Fruit fly (Drosophila melanogaster) whole organism, embryonic: Measurements from ENCODE around the gene CG15922.

ENCODE experiments used
- B-H1 ChIP-seq: fragments of 200-800 bp; sonication (Bioruptor generic); IDR thresholded peaks from 3 replicates; pipeline ENCODE4 v1.3.6; 2022; ENCODE audit warnings: missing biosample characterization, missing genetic modification characterization
- CG10959 ChIP-seq: fragments of 200-800 bp; sonication (Bioruptor generic); IDR thresholded peaks from 2 replicates; pipeline ENCODE4 v1.3.6; 2022; ENCODE audit warnings: missing biosample characterization, missing genetic modification characterization
- CG11398 ChIP-seq: fragments of 200-800 bp; sonication (Bioruptor generic); optimal IDR thresholded peaks from 2 replicates; lab custom pipeline; 2016; ENCODE audit warnings: missing biosample characterization, missing genetic modification characterization
- CG11456 ChIP-seq: fragments of 200-800 bp; sonication (Bioruptor generic); IDR thresholded peaks from 3 replicates; pipeline ENCODE4 v1.3.6; 2022; ENCODE audit warnings: missing biosample characterization, missing genetic modification characterization
- CG12155 ChIP-seq: fragments of 200-800 bp; sonication (Bioruptor generic); optimal IDR thresholded peaks from 3 replicates; lab custom pipeline; 2016; ENCODE audit warnings: missing biosample characterization, missing genetic modification characterization
- CG12744 ChIP-seq: fragments of 200-800 bp; sonication (Bioruptor generic); optimal IDR thresholded peaks from 2 replicates; lab custom pipeline; 2016; ENCODE audit warnings: missing biosample characterization, missing genetic modification characterization
- CG12769 ChIP-seq: fragments of 200-800 bp; sonication (Bioruptor generic); optimal IDR thresholded peaks from 2 replicates; lab custom pipeline; 2019; ENCODE audit warnings: missing biosample characterization, mild to moderate bottlenecking, missing genetic modification characterization, moderate library complexity
- CG14014 ChIP-seq: fragments of 200-800 bp; sonication (Bioruptor generic); IDR thresholded peaks from 2 replicates; pipeline ENCODE4 v1.3.6; 2022; ENCODE audit warnings: missing biosample characterization, missing genetic modification characterization
- CG1529 ChIP-seq: fragments of 200-800 bp; sonication (Bioruptor generic); optimal IDR thresholded peaks from 3 replicates; lab custom pipeline; 2018; ENCODE audit warnings: missing biosample characterization, missing genetic modification characterization
- CG16815 ChIP-seq: fragments of 200-800 bp; sonication (Bioruptor generic); optimal IDR thresholded peaks from 3 replicates; lab custom pipeline; 2017; ENCODE audit warnings: missing biosample characterization, mild to moderate bottlenecking, missing genetic modification characterization
- CG17359 ChIP-seq: fragments of 200-800 bp; sonication (Bioruptor generic); optimal IDR thresholded peaks from 3 replicates; lab custom pipeline; 2018; ENCODE audit warnings: missing biosample characterization, mild to moderate bottlenecking, missing genetic modification characterization, moderate library complexity
- CG17912 ChIP-seq: fragments of 200-800 bp; sonication (Bioruptor generic); optimal IDR thresholded peaks from 2 replicates; lab custom pipeline; 2018; ENCODE audit warnings: missing biosample characterization, mild to moderate bottlenecking, missing genetic modification characterization
- CG2116 ChIP-seq: fragments of 200-800 bp; sonication (Bioruptor generic); optimal IDR thresholded peaks from 3 replicates; lab custom pipeline; 2018; ENCODE audit warnings: missing biosample characterization, mild to moderate bottlenecking, missing genetic modification characterization
- CG2712 ChIP-seq: fragments of 200-800 bp; optimal IDR thresholded peaks from 3 replicates; lab custom pipeline; 2019; ENCODE audit warnings: missing biosample characterization, mild to moderate bottlenecking, missing genetic modification characterization, moderate library complexity
- CG3995 ChIP-seq: fragments of 200-800 bp; sonication (Bioruptor generic); optimal IDR thresholded peaks from 3 replicates; lab custom pipeline; 2016; ENCODE audit warnings: missing biosample characterization, missing genetic modification characterization
- CG5180 ChIP-seq: fragments of 200-800 bp; sonication (Bioruptor generic); optimal IDR thresholded peaks from 3 replicates; lab custom pipeline; 2017; ENCODE audit warnings: missing biosample characterization, missing genetic modification characterization, mild to moderate bottlenecking, moderate library complexity, missing genetic modification reagents
- CG6765 ChIP-seq: fragments of 200-800 bp; sonication (Bioruptor generic); optimal IDR thresholded peaks from 3 replicates; lab custom pipeline; 2017; ENCODE audit warnings: missing biosample characterization, mild to moderate bottlenecking, missing genetic modification characterization
- CG7928 ChIP-seq: fragments of 200-800 bp; sonication (Bioruptor generic); optimal IDR thresholded peaks from 2 replicates; lab custom pipeline; 2017; ENCODE audit warnings: missing biosample characterization, mild to moderate bottlenecking, missing genetic modification characterization
- CG9797 ChIP-seq: fragments of 200-800 bp; sonication (Bioruptor generic); optimal IDR thresholded peaks from 3 replicates; lab custom pipeline; 2018; ENCODE audit warnings: missing biosample characterization, mild to moderate bottlenecking, missing genetic modification characterization
- CTCF ChIP-seq: fragments of 200-800 bp; sonication (Bioruptor generic); optimal IDR thresholded peaks from 2 replicates; lab custom pipeline; 2017; ENCODE audit warnings: missing biosample characterization, mild to moderate bottlenecking, missing genetic modification characterization, moderate library complexity
- Camta ChIP-seq: fragments of 200-800 bp; sonication (Bioruptor generic); optimal IDR thresholded peaks from 2 replicates; lab custom pipeline; 2016; ENCODE audit warnings: missing biosample characterization, missing genetic modification characterization
- CrebB ChIP-seq: fragments of 200-800 bp; sonication (Bioruptor generic); optimal IDR thresholded peaks from 3 replicates; lab custom pipeline; 2018; ENCODE audit warnings: missing biosample characterization, mild to moderate bottlenecking, missing genetic modification characterization
- Ets65A ChIP-seq: fragments of 200-800 bp; sonication (Bioruptor generic); peaks from one replicate; lab custom pipeline; 2016; ENCODE audit warnings: missing biosample characterization, missing genetic modification characterization
- Hand ChIP-seq: fragments of 200-800 bp; sonication (Bioruptor generic); optimal IDR thresholded peaks from 2 replicates; lab custom pipeline; 2017; ENCODE audit warnings: mild to moderate bottlenecking, missing biosample characterization, missing genetic modification reagents, missing genetic modification characterization
- Hmx ChIP-seq: fragments of 200-800 bp; sonication (Bioruptor generic); optimal IDR thresholded peaks from 2 replicates; lab custom pipeline; 2016; ENCODE audit warnings: missing biosample characterization, missing genetic modification characterization
- Myb ChIP-seq: fragments of 200-800 bp; sonication (Bioruptor generic); optimal IDR thresholded peaks from 2 replicates; lab custom pipeline; 2016; ENCODE audit warnings: missing biosample characterization, missing genetic modification characterization
- NC2β ChIP-seq: fragments of 200-800 bp; sonication (Bioruptor generic); optimal IDR thresholded peaks from 2 replicates; lab custom pipeline; 2016; ENCODE audit warnings: missing biosample characterization, missing genetic modification characterization
- Ptx1 ChIP-seq: fragments of 200-800 bp; sonication (Bioruptor generic); IDR thresholded peaks from 2 replicates; pipeline ENCODE4 v1.3.6; 2022; ENCODE audit warnings: missing biosample characterization, missing genetic modification characterization
- Ssrp ChIP-seq: fragments of 200-800 bp; sonication (Bioruptor generic); optimal IDR thresholded peaks from 2 replicates; lab custom pipeline; 2018; ENCODE audit warnings: missing biosample characterization, mild to moderate bottlenecking, missing genetic modification characterization, moderate library complexity
- TFAM ChIP-seq: fragments of 200-800 bp; sonication (Bioruptor generic); optimal IDR thresholded peaks from 2 replicates; lab custom pipeline; 2017; ENCODE audit warnings: missing biosample characterization, missing genetic modification characterization, inconsistent platforms
- az2 ChIP-seq: fragments of 200-800 bp; sonication (Bioruptor generic); optimal IDR thresholded peaks from 3 replicates; lab custom pipeline; 2016; ENCODE audit warnings: missing biosample characterization, missing genetic modification characterization
- bab2 ChIP-seq: fragments of 200-800 bp; sonication (Bioruptor generic); optimal IDR thresholded peaks from 2 replicates; lab custom pipeline; 2016; ENCODE audit warnings: missing biosample characterization, missing genetic modification characterization
- da ChIP-seq: fragments of 200-800 bp; sonication (Bioruptor generic); optimal IDR thresholded peaks from 2 replicates; lab custom pipeline; 2016; ENCODE audit warnings: missing biosample characterization, missing genetic modification characterization
- danr ChIP-seq: fragments of 200-800 bp; sonication (Bioruptor generic); IDR thresholded peaks from 2 replicates; pipeline ENCODE4 v1.3.6; 2022; ENCODE audit warnings: missing biosample characterization, missing genetic modification characterization
- ems ChIP-seq: fragments of 200-800 bp; sonication (Bioruptor generic); optimal IDR thresholded peaks from 3 replicates; lab custom pipeline; 2016; ENCODE audit warnings: missing biosample characterization, missing genetic modification characterization
- eyg ChIP-seq: fragments of 200-800 bp; sonication (Bioruptor generic); optimal IDR thresholded peaks from 3 replicates; lab custom pipeline; 2016; ENCODE audit warnings: missing biosample characterization, missing genetic modification characterization
- grau ChIP-seq: fragments of 200-800 bp; optimal IDR thresholded peaks from 3 replicates; lab custom pipeline; 2019; ENCODE audit warnings: missing biosample characterization, mild to moderate bottlenecking, missing genetic modification characterization, moderate library complexity
- grn ChIP-seq: fragments of 200-800 bp; sonication (Bioruptor generic); optimal IDR thresholded peaks from 3 replicates; lab custom pipeline; 2017; ENCODE audit warnings: missing biosample characterization, missing genetic modification characterization
- kni ChIP-seq: fragments of 200-800 bp; sonication (Bioruptor generic); optimal IDR thresholded peaks from 3 replicates; lab custom pipeline; 2017; ENCODE audit warnings: mild to moderate bottlenecking, missing biosample characterization, missing genetic modification reagents, missing genetic modification characterization
- nerfin-1 ChIP-seq: fragments of 200-800 bp; sonication (Bioruptor generic); optimal IDR thresholded peaks from 3 replicates; lab custom pipeline; 2019; ENCODE audit warnings: missing biosample characterization, mild to moderate bottlenecking, missing genetic modification characterization, moderate library complexity
- pan ChIP-seq, 4 experiments: fragments of >200 bp in 3 of 4; fragments of 200-800 bp in 1 of 4; sonication (Bioruptor generic) in 1 of 4; optimal IDR thresholded peaks in 3 of 4; IDR thresholded peaks in 1 of 4; 2 replicates each; pipeline versions ENCODE4 v1.3.6 to Lab custom; 2017 to 2022; ENCODE audit warnings: missing biosample characterization in 2 of 4, missing genetic modification characterization in 2 of 4, mixed read lengths in 1 of 4
- pros ChIP-seq: fragments of 200-800 bp; sonication (Bioruptor generic); optimal IDR thresholded peaks from 3 replicates; lab custom pipeline; 2019; ENCODE audit warnings: missing biosample characterization, mild to moderate bottlenecking, missing genetic modification characterization, moderate library complexity
- pzg ChIP-seq: fragments of 200-800 bp; sonication (Bioruptor generic); optimal IDR thresholded peaks from 3 replicates; lab custom pipeline; 2018; ENCODE audit warnings: missing biosample characterization, mild to moderate bottlenecking, missing genetic modification characterization, moderate library complexity
- row ChIP-seq: fragments of 200-800 bp; sonication (Bioruptor generic); IDR thresholded peaks from 3 replicates; pipeline ENCODE4 v1.3.6; 2022; ENCODE audit warnings: missing biosample characterization, missing genetic modification characterization
- run ChIP-seq: fragments of 200-800 bp; sonication (Bioruptor generic); optimal IDR thresholded peaks from 3 replicates; lab custom pipeline; 2018; ENCODE audit warnings: missing biosample characterization, mild to moderate bottlenecking, missing genetic modification characterization
- sim ChIP-seq: fragments of 200-800 bp; sonication (Bioruptor generic); IDR thresholded peaks from 2 replicates; pipeline ENCODE4 v1.3.6; 2022; ENCODE audit warnings: missing biosample characterization, missing genetic modification characterization
- slou ChIP-seq: fragments of 200-800 bp; sonication (Bioruptor generic); optimal IDR thresholded peaks from 3 replicates; lab custom pipeline; 2016; ENCODE audit warnings: missing biosample characterization, missing genetic modification characterization
- wdn ChIP-seq: fragments of 200-800 bp; sonication (Bioruptor generic); IDR thresholded peaks from 2 replicates; pipeline ENCODE4 v1.3.6; 2022; ENCODE audit warnings: missing biosample characterization, missing genetic modification characterization
- wor ChIP-seq: fragments of 200-800 bp; sonication (Bioruptor generic); IDR thresholded peaks from 2 replicates; pipeline ENCODE4 v1.3.6; 2022; ENCODE audit warnings: missing biosample characterization, missing genetic modification characterization
- zfh2 ChIP-seq: fragments of 200-800 bp; sonication (Bioruptor generic); optimal IDR thresholded peaks from 2 replicates; lab custom pipeline; 2016; ENCODE audit warnings: missing biosample characterization, missing genetic modification characterization

The CG15922 gene

dm6 chr3R:20574535-20574980 is 14.5 kb upstream of the CG15922 start (continued):
- TF ChIP-seq CG1529 (no peak), pzg (GFP tag; lab: Kevin White, UChicago) (peak; percentile 12), da (no peak), CG2712 (tag; lab: Kevin White, UChicago) (peak; percentile 4), CG12744 (no peak), wdn (GFP tag; lab: Robert Waterston, UW) (peak; percentile 55; the same call in 1 of the 2 replicates), danr (GFP tag; lab: Robert Waterston, UW) (no peak), bab2 (no peak), CrebB (tag; lab: Kevin White, UChicago) (peak; percentile 52), Hmx (GFP tag; lab: Kevin White, UChicago) (no peak), CG10959 (GFP tag; lab: Robert Waterston, UW) (no peak), CG3995 (peak; percentile 44), ems (GFP tag; lab: Kevin White, UChicago) (no peak), kni (peak; percentile 76), sim (GFP tag; lab: Robert Waterston, UW) (no peak), NC2β (GFP tag; lab: Kevin White, UChicago) (no peak), CG12769 (tag; lab: Kevin White, UChicago) (peak; percentile 68), CG6765 (GFP tag; lab: Kevin White, UChicago) (peak; percentile 43), Camta (GFP tag; lab: Kevin White, UChicago) (no peak), CG11456 (GFP tag; lab: Robert Waterston, UW) (no peak), pros (GFP tag; lab: Kevin White, UChicago) (no peak), CTCF (GFP tag; lab: Kevin White, UChicago) (no peak), run (tag; lab: Kevin White, UChicago) (no peak), nerfin-1 (tag; lab: Kevin White, UChicago) (no peak), CG17359 (no peak), CG16815 (GFP tag; lab: Kevin White, UChicago) (no peak), Ssrp (tag; lab: Kevin White, UChicago) (no peak), CG12155 (no peak), CG2116 (GFP tag; lab: Kevin White, UChicago) (peak; percentile 2), eyg (GFP tag; lab: Kevin White, UChicago) (no peak), row (GFP tag; lab: Robert Waterston, UW) (peak; percentile 14; the same call in 1 of the 3 replicates), CG11398 (GFP tag; lab: Kevin White, UChicago) (peak; percentile 2), pan (optimal IDR thresholded peaks at IDR 0.05; lab: Kevin White, UChicago) (no peak), pan (GFP tag; optimal IDR thresholded peaks at IDR 0.05 in 1 of 2, IDR thresholded peaks at IDR 0.05 in 1 of 2) (no peak), CG5180 (GFP tag; lab: Kevin White, UChicago) (peak; percentile 50), Ptx1 (GFP tag; lab: Robert Waterston, UW) (no peak), grn (GFP tag; lab: Kevin White, UChicago) (peak; percentile 83), Hand (GFP tag; lab: Kevin White, UChicago) (peak; percentile 23), az2 (no peak), TFAM (GFP tag; lab: Kevin White, UChicago) (no peak), CG9797 (GFP tag; lab: Kevin White, UChicago) (no peak), CG14014 (GFP tag; lab: Robert Waterston, UW) (peak; percentile 12; the same call in 1 of the 2 replicates), B-H1 (no peak), wor (GFP tag; lab: Robert Waterston, UW) (no peak), CG7928 (GFP tag; lab: Kevin White, UChicago) (peak; percentile 62), zfh2 (no peak), slou (GFP tag; lab: Kevin White, UChicago) (no peak), Ets65A (GFP tag; lab: Kevin White, UChicago) (no peak), grau (tag; lab: Kevin White, UChicago) (peak; percentile 88), CG17912 (GFP tag; lab: Kevin White, UChicago) (no peak), Myb (GFP tag; lab: Kevin White, UChicago) (no peak)
- TF ChIP-seq, all 482 proteins: peak for 118
